Fruit fly (Drosophila melanogaster) whole organism, embryonic: Measurements from ENCODE around the gene ND-13A.
A peak's percentile ranks its signal among the peaks of the same experiment; 100 is the strongest.

Experiments
- Atf6 ChIP-seq: fragments of 200-800 bp; sonication (Bioruptor generic); IDR thresholded peaks from 2 replicates; pipeline ENCODE4 v1.3.6; 2022; ENCODE audit warnings: missing biosample characterization, missing genetic modification characterization
- CG11695 ChIP-seq: fragments of 200-800 bp; sonication (Bioruptor generic); IDR thresholded peaks from 3 replicates; pipeline ENCODE4 v1.3.6; 2022; ENCODE audit warnings: missing biosample characterization, missing genetic modification characterization
- CG15269 ChIP-seq: fragments of 200-800 bp; sonication (Bioruptor generic); optimal IDR thresholded peaks from 2 replicates; lab custom pipeline; 2018; ENCODE audit warnings: missing biosample characterization, mild to moderate bottlenecking, missing genetic modification characterization, moderate library complexity
- CG1602 ChIP-seq: fragments of 200-800 bp; sonication (Bioruptor generic); optimal IDR thresholded peaks from 3 replicates; lab custom pipeline; 2016; ENCODE audit warnings: missing biosample characterization, missing genetic modification characterization
- CG16813 ChIP-seq: fragments of 200-800 bp; sonication (Bioruptor generic); IDR thresholded peaks from 3 replicates; pipeline ENCODE4 v1.3.6; 2022; ENCODE audit warnings: missing biosample characterization, missing genetic modification characterization; ENCODE audit not compliant: partially characterized antibody
- CG17328 ChIP-seq: fragments of 200-800 bp; sonication (Bioruptor generic); IDR thresholded peaks from 2 replicates; pipeline ENCODE4 v1.3.6; 2022; ENCODE audit warnings: missing biosample characterization, missing genetic modification characterization
- CG17829 ChIP-seq: fragments of 200-800 bp; optimal IDR thresholded peaks from 2 replicates; lab custom pipeline; 2019; ENCODE audit warnings: missing biosample characterization, mild to moderate bottlenecking, missing genetic modification characterization, moderate library complexity
- CG2202 ChIP-seq: fragments of 200-800 bp; sonication (Bioruptor generic); optimal IDR thresholded peaks from 2 replicates; lab custom pipeline; 2018; ENCODE audit warnings: missing biosample characterization, mild to moderate bottlenecking, missing genetic modification characterization
- CG2712 ChIP-seq: fragments of 200-800 bp; optimal IDR thresholded peaks from 3 replicates; lab custom pipeline; 2019; ENCODE audit warnings: missing biosample characterization, mild to moderate bottlenecking, missing genetic modification characterization, moderate library complexity
- CG4707 ChIP-seq: fragments of 200-800 bp; sonication (Bioruptor generic); optimal IDR thresholded peaks from 2 replicates; lab custom pipeline; 2018; ENCODE audit warnings: missing biosample characterization, mild to moderate bottlenecking, missing genetic modification characterization, moderate library complexity
- CG4730 ChIP-seq: fragments of 200-800 bp; sonication (Bioruptor generic); IDR thresholded peaks from 2 replicates; pipeline ENCODE4 v1.3.6; 2022; ENCODE audit warnings: missing biosample characterization, missing genetic modification characterization
- CG5953 ChIP-seq: fragments of 200-800 bp; sonication (Bioruptor generic); IDR thresholded peaks from 2 replicates; pipeline ENCODE4 v1.3.6; 2022; ENCODE audit warnings: missing biosample characterization, missing genetic modification characterization
- CG6683 ChIP-seq: fragments of 200-800 bp; sonication (Bioruptor generic); optimal IDR thresholded peaks from 2 replicates; lab custom pipeline; 2017; ENCODE audit warnings: missing biosample characterization, mild to moderate bottlenecking, missing genetic modification characterization, missing genetic modification reagents
- CG7987 ChIP-seq: fragments of 200-800 bp; sonication (Bioruptor generic); optimal IDR thresholded peaks from 2 replicates; lab custom pipeline; 2018; ENCODE audit warnings: missing biosample characterization, mild to moderate bottlenecking, missing genetic modification characterization, moderate library complexity
- CG8281 ChIP-seq: fragments of 200-800 bp; sonication (Bioruptor generic); optimal IDR thresholded peaks from 2 replicates; lab custom pipeline; 2018; ENCODE audit warnings: missing biosample characterization, mild to moderate bottlenecking, missing genetic modification characterization, moderate library complexity
- CG9932 ChIP-seq: fragments of 200-800 bp; sonication (Bioruptor generic); IDR thresholded peaks from 2 replicates; pipeline ENCODE4 v1.3.6; 2022; ENCODE audit warnings: missing biosample characterization, missing genetic modification characterization
- Camta ChIP-seq: fragments of 200-800 bp; sonication (Bioruptor generic); optimal IDR thresholded peaks from 2 replicates; lab custom pipeline; 2016; ENCODE audit warnings: missing biosample characterization, missing genetic modification characterization
- CoRest ChIP-seq: fragments of 200-800 bp; sonication (Bioruptor generic); optimal IDR thresholded peaks from 3 replicates; lab custom pipeline; 2018; ENCODE audit warnings: missing biosample characterization, mild to moderate bottlenecking, missing genetic modification characterization, moderate library complexity
- CrebB ChIP-seq: fragments of 200-800 bp; sonication (Bioruptor generic); optimal IDR thresholded peaks from 3 replicates; lab custom pipeline; 2018; ENCODE audit warnings: missing biosample characterization, mild to moderate bottlenecking, missing genetic modification characterization
- D19A ChIP-seq: fragments of 200-800 bp; optimal IDR thresholded peaks from 3 replicates; lab custom pipeline; 2019; ENCODE audit warnings: missing biosample characterization, mild to moderate bottlenecking, missing genetic modification characterization, moderate library complexity
- Dll ChIP-seq: fragments of 200-800 bp; sonication (Bioruptor generic); IDR thresholded peaks from 4 replicates; pipeline ENCODE4 v1.3.6; 2022; ENCODE audit warnings: missing biosample characterization, missing genetic modification characterization; ENCODE audit not compliant: partially characterized antibody
- Dp ChIP-seq: fragments of 200-800 bp; sonication (Bioruptor generic); optimal IDR thresholded peaks from 2 replicates; lab custom pipeline; 2018; ENCODE audit warnings: missing biosample characterization, mild to moderate bottlenecking, missing genetic modification characterization, moderate library complexity
- Drgx ChIP-seq: fragments of 200-800 bp; sonication (Bioruptor generic); IDR thresholded peaks from 2 replicates; pipeline ENCODE4 v1.3.6; 2022; ENCODE audit warnings: missing biosample characterization, missing genetic modification characterization
- Fer3 ChIP-seq: fragments of 200-800 bp; sonication (Bioruptor generic); optimal IDR thresholded peaks from 2 replicates; lab custom pipeline; 2018; ENCODE audit warnings: missing biosample characterization, mild to moderate bottlenecking, missing genetic modification characterization, moderate library complexity
- HLH4C ChIP-seq: fragments of 200-800 bp; sonication (Bioruptor generic); IDR thresholded peaks from 3 replicates; pipeline ENCODE4 v1.3.6; 2022; ENCODE audit warnings: missing biosample characterization, missing genetic modification characterization; ENCODE audit not compliant: partially characterized antibody
- HLHmδ ChIP-seq: fragments of 200-800 bp; sonication (Bioruptor generic); optimal IDR thresholded peaks from 2 replicates; lab custom pipeline; 2018; ENCODE audit warnings: missing biosample characterization, mild to moderate bottlenecking, missing genetic modification characterization, moderate library complexity
- MESR4 ChIP-seq: fragments of 200-800 bp; sonication (Bioruptor generic); optimal IDR thresholded peaks from 2 replicates; lab custom pipeline; 2018; ENCODE audit warnings: missing biosample characterization, mild to moderate bottlenecking, missing genetic modification characterization, moderate library complexity
- Mad ChIP-seq: fragments of 200-800 bp; sonication (Bioruptor generic); optimal IDR thresholded peaks from 2 replicates; lab custom pipeline; 2016; ENCODE audit warnings: missing biosample characterization, missing genetic modification characterization
- Nf-YC ChIP-seq: fragments of 200-800 bp; optimal IDR thresholded peaks from 3 replicates; lab custom pipeline; 2019; ENCODE audit warnings: missing biosample characterization, mild to moderate bottlenecking, missing genetic modification characterization, moderate library complexity
- ac ChIP-seq: fragments of 200-800 bp; sonication (Bioruptor generic); optimal IDR thresholded peaks from 3 replicates; lab custom pipeline; 2017; ENCODE audit warnings: missing biosample characterization, mild to moderate bottlenecking, missing genetic modification characterization
- bcd ChIP-seq: fragments of 200-800 bp; sonication (Bioruptor generic); optimal IDR thresholded peaks from 2 replicates; lab custom pipeline; 2017; ENCODE audit warnings: missing biosample characterization, mild to moderate bottlenecking, missing genetic modification characterization
- bigmax ChIP-seq: fragments of 200-800 bp; sonication (Bioruptor generic); optimal IDR thresholded peaks from 2 replicates; lab custom pipeline; 2018; ENCODE audit warnings: missing biosample characterization, mild to moderate bottlenecking, missing genetic modification characterization
- cad ChIP-seq: fragments of >200 bp; optimal IDR thresholded peaks from 2 replicates; lab custom pipeline; 2017; ENCODE audit warnings: missing biosample characterization, missing genetic modification characterization
- cato ChIP-seq: fragments of 200-800 bp; sonication (Bioruptor generic); optimal IDR thresholded peaks from 2 replicates; lab custom pipeline; 2016; ENCODE audit warnings: missing biosample characterization, missing genetic modification characterization, borderline replicate concordance
- cg ChIP-seq: fragments of 200-800 bp; sonication (Bioruptor generic); optimal IDR thresholded peaks from 3 replicates; lab custom pipeline; 2019; ENCODE audit warnings: missing biosample characterization, mild to moderate bottlenecking, missing genetic modification characterization, moderate library complexity
- chinmo ChIP-seq: fragments of 200-800 bp; sonication (Bioruptor generic); IDR thresholded peaks from 4 replicates; pipeline ENCODE4 v1.3.6; 2022; ENCODE audit warnings: missing biosample characterization, missing genetic modification characterization; ENCODE audit not compliant: partially characterized antibody
- crol ChIP-seq: fragments of 200-800 bp; sonication (Bioruptor generic); IDR thresholded peaks from 2 replicates; pipeline ENCODE4 v1.3.6; 2022; ENCODE audit warnings: missing biosample characterization, missing genetic modification characterization
- da ChIP-seq: fragments of 200-800 bp; sonication (Bioruptor generic); optimal IDR thresholded peaks from 2 replicates; lab custom pipeline; 2016; ENCODE audit warnings: missing biosample characterization, missing genetic modification characterization
- fru ChIP-seq: fragments of >200 bp; optimal IDR thresholded peaks from 2 replicates; lab custom pipeline; 2017
- gcm2 ChIP-seq: fragments of 200-800 bp; sonication (Bioruptor generic); optimal IDR thresholded peaks from 2 replicates; lab custom pipeline; 2016; ENCODE audit warnings: missing biosample characterization, missing genetic modification characterization
- gsb-n ChIP-seq: fragments of 200-800 bp; sonication (Bioruptor generic); optimal IDR thresholded peaks from 3 replicates; lab custom pipeline; 2018; ENCODE audit warnings: missing biosample characterization, mild to moderate bottlenecking, missing genetic modification characterization
- insv ChIP-seq, 2 experiments: fragments of 200-800 bp; sonication (Bioruptor generic); optimal IDR thresholded peaks; 3 replicates each; lab custom pipeline; 2016 to 2018; ENCODE audit warnings: missing biosample characterization in 2 of 2, missing genetic modification characterization in 2 of 2
- lov ChIP-seq, 2 experiments: fragments of 200-800 bp in 1 of 2; fragments of >200 bp in 1 of 2; sonication (Bioruptor generic) in 1 of 2; IDR thresholded peaks in 1 of 2; optimal IDR thresholded peaks in 1 of 2; 2 replicates in 1 of 2; 3 replicates in 1 of 2; pipeline versions ENCODE4 v1.3.6 to Lab custom; 2017 to 2022; ENCODE audit warnings: missing biosample characterization in 1 of 2, missing genetic modification characterization in 1 of 2
- mld ChIP-seq: fragments of 200-800 bp; sonication (Bioruptor generic); IDR thresholded peaks from 3 replicates; pipeline ENCODE4 v1.3.6; 2022; ENCODE audit warnings: missing biosample characterization, missing genetic modification characterization; ENCODE audit not compliant: partially characterized antibody
- nau ChIP-seq: fragments of 200-800 bp; sonication (Bioruptor generic); optimal IDR thresholded peaks from 3 replicates; lab custom pipeline; 2017; ENCODE audit warnings: missing biosample characterization, mild to moderate bottlenecking, missing genetic modification characterization, missing genetic modification reagents
- nerfin-1 ChIP-seq: fragments of 200-800 bp; sonication (Bioruptor generic); optimal IDR thresholded peaks from 3 replicates; lab custom pipeline; 2019; ENCODE audit warnings: missing biosample characterization, mild to moderate bottlenecking, missing genetic modification characterization, moderate library complexity
- row ChIP-seq: fragments of 200-800 bp; sonication (Bioruptor generic); IDR thresholded peaks from 3 replicates; pipeline ENCODE4 v1.3.6; 2022; ENCODE audit warnings: missing biosample characterization, missing genetic modification characterization
- slou ChIP-seq: fragments of 200-800 bp; sonication (Bioruptor generic); optimal IDR thresholded peaks from 3 replicates; lab custom pipeline; 2016; ENCODE audit warnings: missing biosample characterization, missing genetic modification characterization
- tna ChIP-seq: fragments of 200-800 bp; sonication (Bioruptor generic); IDR thresholded peaks from 2 replicates; pipeline ENCODE4 v1.3.6; 2022; ENCODE audit warnings: missing biosample characterization, missing genetic modification characterization; ENCODE audit not compliant: partially characterized antibody

The ND-13A gene

dm6 chr2L:5088649-5089270 is 11.3 kb downstream of the ND-13A start (continued):
- TF ChIP-seq cad (GFP tag; lab: Kevin White, UChicago): no peak
- TF ChIP-seq tna (GFP tag; lab: Robert Waterston, UW): peak; percentile 79
- TF ChIP-seq Dll (GFP tag; lab: Robert Waterston, UW): 0 out of 4 replicates have a peak, but pooled peaks have one; percentile 41
- no peak for TF ChIP-seq CG2712 (tag; lab: Kevin White, UChicago)
- no peak for TF ChIP-seq fru (lab: Kevin White, UChicago)
- TF ChIP-seq CG15269 (tag; lab: Kevin White, UChicago): no peak
- no peak for TF ChIP-seq CrebB (tag; lab: Kevin White, UChicago)
- TF ChIP-seq CG1602: no peak
- no peak for TF ChIP-seq CG4730 (GFP tag; lab: Robert Waterston, UW)
- TF ChIP-seq CG17829 (tag; lab: Kevin White, UChicago): no peak
- TF ChIP-seq Drgx (GFP tag; lab: Robert Waterston, UW): no peak
- TF ChIP-seq Nf-YC: no peak
- TF ChIP-seq Camta (GFP tag; lab: Kevin White, UChicago): no peak
- no peak for TF ChIP-seq CG9932 (GFP tag; lab: Robert Waterston, UW)
- no peak for TF ChIP-seq cato (GFP tag; lab: Kevin White, UChicago)
- TF ChIP-seq crol (GFP tag; lab: Robert Waterston, UW): no peak
- no peak for TF ChIP-seq slou (GFP tag; lab: Kevin White, UChicago)
- TF ChIP-seq chinmo (GFP tag; lab: Robert Waterston, UW): 0 out of 4 replicates have a peak, but pooled peaks have one; percentile 37
- TF ChIP-seq Dp (GFP tag; lab: Kevin White, UChicago): no peak
- no peak for TF ChIP-seq cg (GFP tag; lab: Kevin White, UChicago)
- TF ChIP-seq CG2202 (tag; lab: Kevin White, UChicago): no peak
- no peak for TF ChIP-seq gsb-n (tag; lab: Kevin White, UChicago)
- TF ChIP-seq CG11695 (GFP tag; lab: Robert Waterston, UW): no peak
- TF ChIP-seq HLH4C (GFP tag; lab: Robert Waterston, UW): peak; percentile 87
- TF ChIP-seq CG7987 (GFP tag; lab: Kevin White, UChicago): no peak
- TF ChIP-seq mld: no peak
- TF ChIP-seq CG4707 (GFP tag; lab: Kevin White, UChicago): no peak
- TF ChIP-seq nerfin-1 (tag; lab: Kevin White, UChicago): no peak
- TF ChIP-seq lov (optimal IDR thresholded peaks at IDR 0.05; lab: Kevin White, UChicago): no peak
- no peak for TF ChIP-seq lov (GFP tag; IDR thresholded peaks at IDR 0.05; lab: Robert Waterston, UW)
- peak; percentile 69 for TF ChIP-seq CG16813
- TF ChIP-seq nau: no peak
- no peak for TF ChIP-seq MESR4 (GFP tag; lab: Kevin White, UChicago)
- TF ChIP-seq CG8281: no peak
- TF ChIP-seq HLHmδ: no peak
- no peak for TF ChIP-seq CG17328
- no peak for TF ChIP-seq insv (GFP tag; optimal IDR thresholded peaks at IDR 0.05; lab: Kevin White, UChicago)
- no peak for TF ChIP-seq ac (GFP tag; lab: Kevin White, UChicago)
- TF ChIP-seq bigmax (GFP tag; lab: Kevin White, UChicago): no peak

- TF ChIP-seq Fer3 (tag; lab: Kevin White, UChicago): peak; percentile 71
- peak; percentile 76 for TF ChIP-seq D19A
- no peak for TF ChIP-seq HLH4C (GFP tag; lab: Robert Waterston, UW)
- peak; percentile 76; the same call in 1 of the 2 replicates for TF ChIP-seq Atf6 (GFP tag; lab: Robert Waterston, UW)
- TF ChIP-seq row (GFP tag; lab: Robert Waterston, UW): peak; percentile 69
- peak; percentile 83 for TF ChIP-seq CoRest
- TF ChIP-seq da (GFP tag; lab: Kevin White, UChicago): peak; percentile 42
- TF ChIP-seq gcm2 (GFP tag; lab: Kevin White, UChicago): peak; percentile 65
- TF ChIP-seq bcd (GFP tag; lab: Kevin White, UChicago): peak; percentile 72
- TF ChIP-seq CrebB (tag; lab: Kevin White, UChicago): peak; percentile 66
- peak; percentile 57 for TF ChIP-seq CG6683 (GFP tag; lab: Kevin White, UChicago)
- TF ChIP-seq Dp (GFP tag; lab: Kevin White, UChicago): no peak
- peak; percentile 68 for TF ChIP-seq Mad
- peak; percentile 60; the same call in 1 of the 2 replicates for TF ChIP-seq CG5953 (GFP tag; lab: Robert Waterston, UW)
Observed at dm6 chr2L:5086905-5087522, 13.1 kb downstream of the ND-13A start.
